Fruit fly (Drosophila melanogaster): ENCODE measurements around the gene Drice.

The Drice gene

dm6 chr3R:29758129-29758733, 41.2 kb upstream of the Drice start:
- peak; percentile 18 for TF ChIP-seq CG34367 (tag; optimal IDR thresholded peaks at IDR 0.05)
- peak; percentile 66 for TF ChIP-seq CG12605 (GFP tag; IDR thresholded peaks at IDR 0.05)
- TF ChIP-seq CG13204 (GFP tag; optimal IDR thresholded peaks at IDR 0.05): no peak
- peak; percentile 61 for TF ChIP-seq CG8301 (tag; optimal IDR thresholded peaks at IDR 0.05)
- peak; percentile 84 for TF ChIP-seq CG4496 (GFP tag; IDR thresholded peaks at IDR 0.05)
- peak; percentile 57 for TF ChIP-seq CG8159 (tag; optimal IDR thresholded peaks at IDR 0.05)
- peak; percentile 38 for TF ChIP-seq CG14655 (GFP tag; optimal IDR thresholded peaks at IDR 0.05)
- no peak for TF ChIP-seq D1 (tag; optimal IDR thresholded peaks at IDR 0.05)
- TF ChIP-seq CG10348 (GFP tag; IDR thresholded peaks at IDR 0.05): 0 out of 2 replicates have a peak, but pooled peaks have one; percentile 41
- peak; percentile 60 for TF ChIP-seq Pif1A (GFP tag; optimal IDR thresholded peaks at IDR 0.05)
- peak; percentile 83 for TF ChIP-seq CG32121 (GFP tag; IDR thresholded peaks at IDR 0.05)
- TF ChIP-seq gl (tag; optimal IDR thresholded peaks at IDR 0.05): no peak
- TF ChIP-seq rn (GFP tag; IDR thresholded peaks at IDR 0.05): peak; percentile 58
- TF ChIP-seq Snoo (tag; optimal IDR thresholded peaks at IDR 0.05): peak; percentile 35
- TF ChIP-seq CG17806 (tag; optimal IDR thresholded peaks at IDR 0.05): peak; percentile 46
- no peak for TF ChIP-seq EcR (GFP tag; optimal IDR thresholded peaks at IDR 0.05)
- TF ChIP-seq fd96Ca (GFP tag; IDR thresholded peaks at IDR 0.05): peak; percentile 61; the same call in 2 of the 3 replicates
- TF ChIP-seq CG15710 (tag; optimal IDR thresholded peaks at IDR 0.05): peak; percentile 24
- TF ChIP-seq Pif1B (GFP tag; optimal IDR thresholded peaks at IDR 0.05): peak; percentile 19
- TF ChIP-seq Ets98B (GFP tag; IDR thresholded peaks at IDR 0.05): peak; percentile 80
- peak; percentile 50 for TF ChIP-seq CG9948 (tag; optimal IDR thresholded peaks at IDR 0.05)

dm6 chr3R:29758734-29759131, 40.7 kb upstream of the Drice start:
- TF ChIP-seq CG13204 (GFP tag; optimal IDR thresholded peaks at IDR 0.05) (no peak), CG9948 (tag; optimal IDR thresholded peaks at IDR 0.05) (no peak)

dm6 chr3R:29760042-29760441, 39.4 kb upstream of the Drice start:
- TF ChIP-seq CG8159 (tag; optimal IDR thresholded peaks at IDR 0.05): peak; percentile 24
- TF ChIP-seq Pif1B (GFP tag; optimal IDR thresholded peaks at IDR 0.05): no peak
- TF ChIP-seq CG34367 (tag; optimal IDR thresholded peaks at IDR 0.05): peak; percentile 3
- TF ChIP-seq CG15710 (tag; optimal IDR thresholded peaks at IDR 0.05): peak; percentile 20
- TF ChIP-seq CG10348 (GFP tag; IDR thresholded peaks at IDR 0.05): no peak
- TF ChIP-seq EcR (GFP tag; optimal IDR thresholded peaks at IDR 0.05): no peak

DNA sequence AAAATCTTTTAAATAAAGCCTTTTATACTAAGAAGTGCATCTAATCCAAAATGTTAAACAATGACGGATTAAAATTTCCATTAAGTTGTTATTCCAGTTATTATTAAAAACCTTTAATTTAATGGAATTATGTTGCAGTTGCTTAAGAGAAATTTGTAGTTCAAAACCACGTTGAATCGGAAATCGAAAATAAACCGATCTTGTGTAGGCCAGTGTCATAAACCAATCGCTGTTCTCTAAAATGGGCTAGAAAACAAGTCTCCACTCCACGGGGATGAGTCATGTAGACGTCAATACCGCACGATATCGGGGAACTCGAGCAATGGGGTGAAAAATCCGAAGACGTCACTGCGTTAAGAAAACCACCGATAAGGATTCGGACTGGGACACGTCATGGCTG, 37.9 kb upstream of the Drice start:
- TF ChIP-seq CG8159 (tag; optimal IDR thresholded peaks at IDR 0.05) (peak; percentile 35), CG15710 (tag; optimal IDR thresholded peaks at IDR 0.05) (peak; percentile 22), Pif1A (GFP tag; optimal IDR thresholded peaks at IDR 0.05) (no peak), Ets98B (GFP tag; IDR thresholded peaks at IDR 0.05) (no peak), CG12605 (GFP tag; IDR thresholded peaks at IDR 0.05) (no peak), fd96Ca (GFP tag; IDR thresholded peaks at IDR 0.05) (no peak), gl (tag; optimal IDR thresholded peaks at IDR 0.05) (no peak)

dm6 chr3R:29762297-29762696, 37.2 kb upstream of the Drice start:
- TF ChIP-seq CG12605 (GFP tag; IDR thresholded peaks at IDR 0.05): no peak
- TF ChIP-seq CG8159 (tag; optimal IDR thresholded peaks at IDR 0.05): peak; percentile 59
- peak; percentile 29; the same call in 1 of the 3 replicates for TF ChIP-seq CG4496 (GFP tag; IDR thresholded peaks at IDR 0.05)
- TF ChIP-seq CG17806 (tag; optimal IDR thresholded peaks at IDR 0.05): peak; percentile 12
- TF ChIP-seq Ets98B (GFP tag; IDR thresholded peaks at IDR 0.05): no peak
- TF ChIP-seq EcR (GFP tag; optimal IDR thresholded peaks at IDR 0.05): no peak
- peak; percentile 34 for TF ChIP-seq CG14655 (GFP tag; optimal IDR thresholded peaks at IDR 0.05)
- TF ChIP-seq CG15710 (tag; optimal IDR thresholded peaks at IDR 0.05): peak; percentile 50
- TF ChIP-seq Snoo (tag; optimal IDR thresholded peaks at IDR 0.05): peak; percentile 71
- no peak for TF ChIP-seq CG10348 (GFP tag; IDR thresholded peaks at IDR 0.05)
- peak; percentile 31 for TF ChIP-seq Pif1A (GFP tag; optimal IDR thresholded peaks at IDR 0.05)
- peak; percentile 3 for TF ChIP-seq CG9948 (tag; optimal IDR thresholded peaks at IDR 0.05)
- peak; percentile 12 for TF ChIP-seq CG34367 (tag; optimal IDR thresholded peaks at IDR 0.05)
- TF ChIP-seq CG32121 (GFP tag; IDR thresholded peaks at IDR 0.05): no peak
- no peak for TF ChIP-seq gl (tag; optimal IDR thresholded peaks at IDR 0.05)
- peak; percentile 14 for TF ChIP-seq CG8301 (tag; optimal IDR thresholded peaks at IDR 0.05)
- 0 out of 3 replicates have a peak, but pooled peaks have one; percentile 31 for TF ChIP-seq fd96Ca (GFP tag; IDR thresholded peaks at IDR 0.05)
- peak; percentile 2 for TF ChIP-seq Pif1B (GFP tag; optimal IDR thresholded peaks at IDR 0.05)

- TF ChIP-seq Pif1B (GFP tag; optimal IDR thresholded peaks at IDR 0.05): peak; percentile 74
- TF ChIP-seq CG14655 (GFP tag; optimal IDR thresholded peaks at IDR 0.05): peak; percentile 71
- peak; percentile 75 for TF ChIP-seq CG9948 (tag; optimal IDR thresholded peaks at IDR 0.05)
- TF ChIP-seq CG17806 (tag; optimal IDR thresholded peaks at IDR 0.05): peak; percentile 81
- peak; percentile 77 for TF ChIP-seq fd96Ca (GFP tag; IDR thresholded peaks at IDR 0.05)
- peak; percentile 93 for TF ChIP-seq Pif1A (GFP tag; optimal IDR thresholded peaks at IDR 0.05)
- TF ChIP-seq rn (GFP tag; IDR thresholded peaks at IDR 0.05): peak; percentile 69
- peak; percentile 56 for TF ChIP-seq CG12605 (GFP tag; IDR thresholded peaks at IDR 0.05)
- peak; percentile 85 for TF ChIP-seq CG4496 (GFP tag; IDR thresholded peaks at IDR 0.05)
- peak; percentile 51 for TF ChIP-seq EcR (GFP tag; optimal IDR thresholded peaks at IDR 0.05)
- peak; percentile 46 for TF ChIP-seq D1 (tag; optimal IDR thresholded peaks at IDR 0.05)
- peak; percentile 72 for TF ChIP-seq Ets98B (GFP tag; IDR thresholded peaks at IDR 0.05)
- peak; percentile 36 for TF ChIP-seq CG13204 (GFP tag; optimal IDR thresholded peaks at IDR 0.05)
- peak; percentile 85 for TF ChIP-seq CG8159 (tag; optimal IDR thresholded peaks at IDR 0.05)
- TF ChIP-seq CG32121 (GFP tag; IDR thresholded peaks at IDR 0.05): peak; percentile 58
- peak; percentile 83 for TF ChIP-seq CG15710 (tag; optimal IDR thresholded peaks at IDR 0.05)
- peak; percentile 52 for TF ChIP-seq gl (tag; optimal IDR thresholded peaks at IDR 0.05)
- peak; percentile 93 for TF ChIP-seq Snoo (tag; optimal IDR thresholded peaks at IDR 0.05)
- TF ChIP-seq CG34367 (tag; optimal IDR thresholded peaks at IDR 0.05): peak; percentile 72
- peak; percentile 70 for TF ChIP-seq CG8301 (tag; optimal IDR thresholded peaks at IDR 0.05)
- no peak for TF ChIP-seq CG10348 (GFP tag; IDR thresholded peaks at IDR 0.05)
Observed at dm6 chr3R:29763154-29763553, 36.3 kb upstream of the Drice start.

Measured in whole organism, pupa.